Worm (Caenorhabditis elegans) whole organism, L2 larva: Measurements from ENCODE around the gene cgt-3.

Experiments
- ama-1 ChIP-seq: fragments of 150-350 bp; optimal IDR thresholded peaks from 2 replicates; lab custom pipeline; 2018; ENCODE audit warnings: inconsistent platforms
- blmp-1 ChIP-seq: sonication (generic microtip); optimal IDR thresholded peaks from 2 replicates; lab custom pipeline; 2017; ENCODE audit warnings: missing genetic modification characterization, mild to moderate bottlenecking, missing compliant biosample characterization, antibody characterized with exemption, moderate library complexity; ENCODE audit not compliant: insufficient read depth
- ceh-82 ChIP-seq: fragments of 150-350 bp; optimal IDR thresholded peaks from 2 replicates; lab custom pipeline; 2014; ENCODE audit warnings: missing biosample characterization, missing genetic modification characterization
- elt-3 ChIP-seq: sonication (generic microtip); optimal IDR thresholded peaks from 2 replicates; lab custom pipeline; 2017; ENCODE audit warnings: missing biosample characterization, missing genetic modification characterization
- nhr-25 ChIP-seq: fragments of 150-350 bp; sonication (generic microtip); optimal IDR thresholded peaks from 3 replicates; lab custom pipeline; 2014; ENCODE audit warnings: missing biosample characterization, missing genetic modification characterization
- skn-1 ChIP-seq: sonication (generic microtip); optimal IDR thresholded peaks from 2 replicates; lab custom pipeline; 2017; ENCODE audit warnings: missing biosample characterization, missing genetic modification characterization
- ztf-11 ChIP-seq: sonication (generic microtip); optimal IDR thresholded peaks from 2 replicates; lab custom pipeline; 2017; ENCODE audit warnings: missing biosample characterization, missing genetic modification characterization

DNA sequence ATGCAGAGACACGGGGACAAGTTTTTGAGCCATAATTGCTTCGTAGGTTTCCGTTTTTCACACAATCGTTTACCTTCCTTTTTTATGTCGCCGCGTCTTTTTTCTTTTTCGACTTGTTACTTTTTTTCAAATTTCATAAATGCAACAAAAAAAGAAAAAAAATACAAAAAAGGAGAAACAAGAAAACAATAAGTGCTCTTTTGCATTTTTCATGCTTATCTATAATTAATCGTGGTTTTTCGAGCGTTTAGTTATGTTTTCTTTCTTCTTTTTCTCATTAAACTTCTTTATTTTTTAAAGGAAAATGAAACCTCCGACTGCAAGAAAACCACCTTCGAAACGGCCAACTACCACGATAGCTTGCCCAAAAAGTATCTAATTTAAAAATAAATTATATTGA is 15.3 kb upstream of the cgt-3 start, which contains the start of gene F59G1.4:
- TF ChIP-seq blmp-1 (tag; lab: Kevin White, UChicago), result no peak
- TF ChIP-seq ama-1 (lab: Kevin White, UChicago), result no peak
- TF ChIP-seq ztf-11 (tag; lab: Kevin White, UChicago), result no peak
- no peak for TF ChIP-seq ceh-82 (tag; lab: Kevin White, UChicago)
- no peak for TF ChIP-seq skn-1 (tag; lab: Kevin White, UChicago)
- no peak for TF ChIP-seq elt-3 (tag; lab: Kevin White, UChicago)
- no peak for TF ChIP-seq nhr-25 (tag; lab: Kevin White, UChicago)
